Fruit fly (Drosophila melanogaster): ENCODE results near the gene CG31886.
A peak's percentile ranks its signal among the peaks of the same experiment; 100 is the strongest.

- TF ChIP-seq HLH106 (tag; optimal IDR thresholded peaks at IDR 0.05), result peak; percentile 99
- TF ChIP-seq psq (GFP tag; optimal IDR thresholded peaks at IDR 0.05), result peak; percentile 96
- TF ChIP-seq jim (GFP tag; optimal IDR thresholded peaks at IDR 0.05), result no peak
- no peak for TF ChIP-seq Hr78 (GFP tag; optimal IDR thresholded peaks at IDR 0.05)
- TF ChIP-seq Sp1 (GFP tag; optimal IDR thresholded peaks at IDR 0.05), result peak; percentile 99
- TF ChIP-seq OdsH (GFP tag; optimal IDR thresholded peaks at IDR 0.05), result peak; percentile 98
- no peak for TF ChIP-seq usp (GFP tag; optimal IDR thresholded peaks at IDR 0.05)
- peak; percentile 96 for TF ChIP-seq dmrt93B (GFP tag; optimal IDR thresholded peaks at IDR 0.05)
- TF ChIP-seq fru (GFP tag; optimal IDR thresholded peaks at IDR 0.05), result peak; percentile 88
- no peak for TF ChIP-seq Mio (GFP tag; optimal IDR thresholded peaks at IDR 0.05)
- peak; percentile 83 for TF ChIP-seq Hnf4 (GFP tag; optimal IDR thresholded peaks at IDR 0.05)
These were observed 7.5 kb downstream of the CG31886 start, which contains the start of gene C1GalTA for dm6 chr2L:8951184-8951934.

All from whole organism, wandering third instar larva.